Worm (Caenorhabditis elegans) whole organism, L3 larva: Measurements from ENCODE around the gene msp-59.

Experiments
- aly-2 ChIP-seq: fragments of 150-350 bp; optimal IDR thresholded peaks from 2 replicates; lab custom pipeline; 2014; ENCODE audit warnings: missing biosample characterization, missing genetic modification characterization
- ceh-82 ChIP-seq: fragments of 150-350 bp; optimal IDR thresholded peaks from 2 replicates; lab custom pipeline; 2014; ENCODE audit warnings: missing biosample characterization, missing genetic modification characterization
- egl-27 ChIP-seq: sonication (generic microtip); optimal IDR thresholded peaks from 4 replicates; lab custom pipeline; 2017; ENCODE audit warnings: missing biosample characterization, missing genetic modification reagents, missing genetic modification characterization
- fkh-10 ChIP-seq: sonication (generic microtip); optimal IDR thresholded peaks from 2 replicates; lab custom pipeline; 2017; ENCODE audit warnings: missing biosample characterization, missing genetic modification reagents, missing genetic modification characterization
- fos-1 ChIP-seq: fragments of 150-350 bp; optimal IDR thresholded peaks from 2 replicates; lab custom pipeline; 2014; ENCODE audit warnings: missing biosample characterization, missing genetic modification characterization
- jun-1 ChIP-seq: fragments of 150-350 bp; optimal IDR thresholded peaks from 2 replicates; lab custom pipeline; 2014; ENCODE audit warnings: missing biosample characterization, missing genetic modification reagents, missing genetic modification characterization
- nhr-25 ChIP-seq: sonication (generic microtip); optimal IDR thresholded peaks from 2 replicates; lab custom pipeline; 2017; ENCODE audit warnings: missing biosample characterization, missing genetic modification characterization
- nhr-67 ChIP-seq: fragments of 150-350 bp; optimal IDR thresholded peaks from 2 replicates; lab custom pipeline; 2014; ENCODE audit warnings: missing biosample characterization, missing genetic modification characterization
- nhr-77 ChIP-seq: fragments of 150-350 bp; optimal IDR thresholded peaks from 2 replicates; lab custom pipeline; 2014; ENCODE audit warnings: missing biosample characterization, missing genetic modification characterization
- snpc-4 ChIP-seq: fragments of 150-350 bp; optimal IDR thresholded peaks from 2 replicates; lab custom pipeline; 2014; ENCODE audit warnings: missing biosample characterization, missing genetic modification characterization
- tbx-2 ChIP-seq: sonication (generic microtip); optimal IDR thresholded peaks from 2 replicates; lab custom pipeline; 2016; ENCODE audit warnings: mild to moderate bottlenecking, missing genetic modification characterization, missing compliant biosample characterization

DNA sequence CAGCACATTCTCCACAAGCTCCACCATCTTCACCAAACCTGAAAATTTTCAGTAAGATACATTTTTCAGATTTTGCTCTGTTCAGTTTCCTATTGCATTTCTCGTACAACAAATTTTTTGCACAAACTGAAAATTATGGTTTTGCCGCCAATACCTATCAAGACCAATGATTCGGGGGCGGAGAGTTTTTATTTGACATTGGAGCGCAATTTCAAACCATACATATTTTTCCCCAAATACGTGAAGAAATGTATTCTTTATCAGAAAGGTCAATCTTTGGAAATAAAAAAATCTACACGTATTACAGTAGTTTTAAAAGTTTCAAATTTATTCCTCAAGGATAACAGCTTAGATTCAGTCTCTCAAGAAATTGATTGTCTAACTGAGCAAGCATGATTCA lies 46.4 kb downstream of the msp-59 start, which contains the start of gene F36H12.5:
- TF ChIP-seq egl-27 (no peak), fos-1 (tag; lab: Kevin White, UChicago) (no peak), jun-1 (no peak), ceh-82 (tag; lab: Kevin White, UChicago) (no peak), snpc-4 (tag; lab: Kevin White, UChicago) (no peak), fkh-10 (no peak), aly-2 (tag; lab: Kevin White, UChicago) (no peak), tbx-2 (tag; lab: Kevin White, UChicago) (no peak), nhr-67 (tag; lab: Kevin White, UChicago) (no peak), nhr-77 (tag; lab: Kevin White, UChicago) (no peak), nhr-25 (tag; lab: Kevin White, UChicago) (no peak)
